Fruit fly (Drosophila melanogaster): ENCODE data around the gene Oga.
A peak's percentile ranks its signal among the peaks of the same experiment; 100 is the strongest.

Gene Oga

DNA sequence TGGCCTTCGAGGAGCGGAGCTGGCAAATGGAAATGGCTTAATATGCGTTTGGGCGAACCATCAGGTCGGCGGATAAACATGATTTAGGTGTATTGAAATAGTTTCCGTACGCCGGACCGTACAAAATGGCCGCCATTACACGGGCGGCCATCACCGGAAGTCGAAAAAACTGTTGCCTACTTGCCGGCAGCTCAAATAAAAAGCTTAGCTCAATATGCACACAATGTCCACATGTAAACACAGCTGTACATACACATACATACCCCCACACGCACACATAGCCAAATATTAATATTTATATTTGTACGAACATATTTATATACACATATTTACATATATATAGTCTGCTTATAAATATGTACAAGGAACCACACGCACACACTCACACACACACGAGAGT lies 44.3 kb downstream of the Oga start (continued):
- TF ChIP-seq sd (tag; optimal IDR thresholded peaks at IDR 0.05) (no peak), crc (GFP tag; optimal IDR thresholded peaks at IDR 0.05) (no peak), otp (GFP tag; IDR thresholded peaks at IDR 0.05) (peak; percentile 68; the same call in 2 of the 3 replicates), CG32767 (GFP tag; IDR thresholded peaks at IDR 0.05) (peak; percentile 60; the same call in 1 of the 2 replicates), gce (GFP tag; IDR thresholded peaks at IDR 0.05) (peak; percentile 16; the same call in 1 of the 3 replicates), h (optimal IDR thresholded peaks at IDR 0.05) (no peak), scrt (GFP tag; optimal IDR thresholded peaks at IDR 0.05) (peak; percentile 15), CG11398 (GFP tag; optimal IDR thresholded peaks at IDR 0.05) (no peak), CG15011 (GFP tag; optimal IDR thresholded peaks at IDR 0.05) (peak; percentile 3), CG17186 (GFP tag; optimal IDR thresholded peaks at IDR 0.05) (no peak), ci (GFP tag; IDR thresholded peaks at IDR 0.05) (peak; percentile 85), fd64A (GFP tag; optimal IDR thresholded peaks at IDR 0.05) (peak; percentile 31), Nf-YA (GFP tag; IDR thresholded peaks at IDR 0.05) (0 out of 2 replicates have a peak, but pooled peaks have one; percentile 38), ro (GFP tag; IDR thresholded peaks at IDR 0.05) (no peak), chm (GFP tag; IDR thresholded peaks at IDR 0.05) (peak; percentile 76), CG10979 (tag; optimal IDR thresholded peaks at IDR 0.05) (peak; percentile 12), unc-4 (GFP tag; IDR thresholded peaks at IDR 0.05; ENCODE audit: partially characterized antibody) (no peak), Blimp-1 (GFP tag; optimal IDR thresholded peaks at IDR 0.05) (peak; percentile 26), Side (GFP tag; optimal IDR thresholded peaks at IDR 0.05) (no peak), esg (GFP tag; conservative IDR thresholded peaks at IDR 0.05) (no peak), CG17612 (GFP tag; IDR thresholded peaks at IDR 0.05) (0 out of 2 replicates have a peak, but pooled peaks have one; percentile 18), Fer1 (GFP tag; optimal IDR thresholded peaks at IDR 0.05) (peak; percentile 14), CG4282 (GFP tag; optimal IDR thresholded peaks at IDR 0.05) (no peak), bcd (GFP tag; optimal IDR thresholded peaks at IDR 0.05) (peak; percentile 26), sob (GFP tag; IDR thresholded peaks at IDR 0.05) (peak; percentile 66), CG5953 (GFP tag; IDR thresholded peaks at IDR 0.05) (peak; percentile 19; the same call in 1 of the 2 replicates), CHES-1-like (GFP tag; optimal IDR thresholded peaks at IDR 0.05) (no peak), jigr1 (GFP tag; IDR thresholded peaks at IDR 0.05) (no peak), CG7786 (GFP tag; optimal IDR thresholded peaks at IDR 0.05) (no peak), Chrac-16 (GFP tag; optimal IDR thresholded peaks at IDR 0.05) (no peak), Camta (GFP tag; optimal IDR thresholded peaks at IDR 0.05) (peak; percentile 14), CG3726 (GFP tag; IDR thresholded peaks at IDR 0.05) (0 out of 3 replicates have a peak, but pooled peaks have one; percentile 34), crp (GFP tag; optimal IDR thresholded peaks at IDR 0.05) (no peak), Hr51 (GFP tag; optimal IDR thresholded peaks at IDR 0.05) (peak in 1 of 2 experiments; percentile 19), prd (optimal IDR thresholded peaks at IDR 0.05) (no peak), prd (GFP tag; IDR thresholded peaks at IDR 0.05) (peak; percentile 25; the same call in 1 of the 3 replicates), toy (GFP tag; IDR thresholded peaks at IDR 0.05) (no peak), org-1 (GFP tag; optimal IDR thresholded peaks at IDR 0.05) (no peak), kah (GFP tag; optimal IDR thresholded peaks at IDR 0.05) (no peak), CG3407 (GFP tag; optimal IDR thresholded peaks at IDR 0.05) (peak; percentile 47), CG8924 (tag; optimal IDR thresholded peaks at IDR 0.05) (no peak), fu2 (GFP tag; optimal IDR thresholded peaks at IDR 0.05) (no peak), Atf6 (GFP tag; IDR thresholded peaks at IDR 0.05) (peak; percentile 56; the same call in 1 of the 2 replicates), jing (GFP tag; optimal IDR thresholded peaks at IDR 0.05) (no peak), ssp (GFP tag; IDR thresholded peaks at IDR 0.05) (no peak), HHEX (GFP tag; optimal IDR thresholded peaks at IDR 0.05) (peak; percentile 57), CG1529 (GFP tag; optimal IDR thresholded peaks at IDR 0.05) (peak; percentile 37), BtbVII (GFP tag; optimal IDR thresholded peaks at IDR 0.05) (peak; percentile 22), Oaz (GFP tag; IDR thresholded peaks at IDR 0.05) (0 out of 2 replicates have a peak, but pooled peaks have one; percentile 17), Optix (GFP tag; IDR thresholded peaks at IDR 0.05) (peak; percentile 61; the same call in 2 of the 3 replicates), CG4424 (GFP tag; optimal IDR thresholded peaks at IDR 0.05) (no peak), HLH3B (GFP tag; IDR thresholded peaks at IDR 0.05) (peak; percentile 51; the same call in 1 of the 2 replicates)
